Worm (Caenorhabditis elegans): ENCODE measurements around the gene B0416.2.

DNA sequence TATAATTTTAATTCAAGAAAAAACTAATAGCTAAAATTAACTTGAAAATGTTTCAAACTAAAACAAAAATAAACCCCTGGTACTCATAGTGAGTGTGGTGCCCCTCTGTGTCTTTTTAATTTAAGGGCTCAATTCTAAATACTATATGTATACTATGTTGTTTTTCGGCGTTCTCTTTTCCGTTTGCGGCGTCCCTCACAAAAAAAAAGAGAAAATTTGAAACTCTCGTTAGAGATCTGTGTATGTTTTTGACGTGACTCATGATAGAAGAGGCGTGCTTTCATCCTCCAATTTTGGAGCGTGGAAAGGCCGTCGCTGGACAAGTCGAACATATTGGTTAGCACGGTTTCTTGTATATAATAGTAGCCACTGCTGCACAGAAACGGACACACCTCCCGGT is 47.5 kb upstream of the B0416.2 start, which contains the start of gene pes-8:
- TF ChIP-seq ztf-29 (GFP tag; IDR thresholded peaks at IDR 0.05) (no peak), flt-1 (GFP tag; IDR thresholded peaks at IDR 0.05) (no peak)

Measured in whole organism, midembryonic.